Fruit fly (Drosophila melanogaster): Measurements from ENCODE around the gene baf.

- no peak for TF ChIP-seq CTCF (optimal IDR thresholded peaks at IDR 0.05)
- TF ChIP-seq CG8478 (optimal IDR thresholded peaks at IDR 0.05): no peak
These were observed 37.8 kb upstream of the baf start for dm6 chr2L:7991391-7991876.
